Fruit fly (Drosophila melanogaster): ENCODE measurements around the gene Sem1.
A peak's percentile ranks its signal among the peaks of the same experiment; 100 is the strongest.

DNA sequence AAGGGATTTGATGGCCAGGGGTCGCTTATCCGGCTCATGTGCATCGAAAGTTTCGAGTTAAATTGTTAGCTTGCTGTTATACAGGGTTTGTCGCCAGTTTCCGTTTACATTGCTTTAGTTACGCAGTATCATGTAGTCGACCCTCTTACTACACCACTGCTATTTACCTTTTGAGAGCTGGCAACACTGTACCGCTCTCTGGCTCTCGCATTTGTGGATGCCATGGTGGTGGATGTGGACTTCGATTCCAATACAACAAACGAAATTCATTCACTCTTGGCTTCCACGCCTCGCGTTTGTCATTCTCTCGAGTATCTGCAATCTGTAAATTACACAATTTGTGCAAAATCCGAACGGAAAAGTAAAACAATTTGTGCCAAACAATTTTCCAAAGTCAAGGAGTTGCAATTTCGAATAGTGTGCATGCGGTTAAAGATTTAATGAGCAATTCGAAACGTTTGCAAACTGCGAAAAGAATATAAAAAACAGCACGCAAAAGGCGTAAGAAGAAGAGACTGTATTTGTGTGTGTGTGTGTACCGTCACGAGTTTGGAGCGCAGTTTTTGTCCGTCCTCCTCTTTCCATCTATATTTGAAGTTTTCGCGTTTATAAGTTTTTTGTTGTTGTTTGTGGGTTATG lies 14.7 kb upstream of the Sem1 start:
- TF ChIP-seq CG34406 (GFP tag; optimal IDR thresholded peaks at IDR 0.05) (no peak), CG9139 (GFP tag; optimal IDR thresholded peaks at IDR 0.05) (peak; percentile 66), Hr39 (GFP tag; optimal IDR thresholded peaks at IDR 0.05) (peak; percentile 19), OdsH (GFP tag; optimal IDR thresholded peaks at IDR 0.05) (no peak), CG11294 (GFP tag; IDR thresholded peaks at IDR 0.05) (no peak), CG16779 (tag; optimal IDR thresholded peaks at IDR 0.05) (peak; percentile 69), acj6 (GFP tag; optimal IDR thresholded peaks at IDR 0.05) (no peak), fd85E (GFP tag; optimal IDR thresholded peaks at IDR 0.05) (no peak), Eip78C (GFP tag) (peak; percentile 85)
